Fruit fly (Drosophila melanogaster): ENCODE data around the gene Ssdp.

The Ssdp gene

dm6 chr3R:18156608-18157007 is 42.8 kb downstream of the Ssdp start:
- TF ChIP-seq CG10565 (GFP tag; optimal IDR thresholded peaks at IDR 0.05) (no peak), insv (GFP tag; optimal IDR thresholded peaks at IDR 0.05) (peak in 1 of 2 experiments; percentile 87), phol (tag; optimal IDR thresholded peaks at IDR 0.05) (peak; percentile 77)

DNA sequence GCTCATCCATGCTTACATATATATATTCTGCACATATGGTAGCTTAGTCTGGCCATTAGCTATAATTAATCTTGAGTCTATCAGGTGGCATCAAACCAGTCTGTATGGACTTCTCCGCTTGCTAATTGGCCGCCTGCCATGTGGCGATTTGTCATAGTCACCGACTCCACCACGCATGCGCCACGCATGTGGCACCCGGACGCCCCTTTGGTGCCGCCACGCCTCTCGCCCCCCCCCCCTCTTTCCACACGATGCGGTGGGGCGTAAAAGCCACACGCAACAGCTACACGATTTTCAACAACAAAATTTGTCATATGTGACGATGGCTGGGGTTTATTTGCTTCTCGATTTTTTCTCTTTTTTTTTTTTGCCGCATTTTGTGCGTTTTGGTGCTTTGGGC is 45.7 kb downstream of the Ssdp start:
- TF ChIP-seq Fer3 (tag; optimal IDR thresholded peaks at IDR 0.05) (no peak), ewg (GFP tag; optimal IDR thresholded peaks at IDR 0.05) (peak; percentile 61), CG14667 (GFP tag; IDR thresholded peaks at IDR 0.05) (no peak), B-H2 (GFP tag; optimal IDR thresholded peaks at IDR 0.05) (no peak), CG15696 (tag; optimal IDR thresholded peaks at IDR 0.05) (no peak), gsb-n (tag; optimal IDR thresholded peaks at IDR 0.05) (no peak), CG14050 (GFP tag; IDR thresholded peaks at IDR 0.05) (no peak), CG2875 (GFP tag; optimal IDR thresholded peaks at IDR 0.05) (no peak), CG32772 (GFP tag; IDR thresholded peaks at IDR 0.05) (0 out of 2 replicates have a peak, but pooled peaks have one; percentile 27), CG31441 (GFP tag; IDR thresholded peaks at IDR 0.05) (no peak), crp (GFP tag; optimal IDR thresholded peaks at IDR 0.05) (no peak), CG7839 (tag; optimal IDR thresholded peaks at IDR 0.05) (no peak), stwl (tag; optimal IDR thresholded peaks at IDR 0.05) (no peak), seq (GFP tag; IDR thresholded peaks at IDR 0.05) (no peak), CG11093 (GFP tag; IDR thresholded peaks at IDR 0.05) (no peak), ato (GFP tag; IDR thresholded peaks at IDR 0.05; ENCODE audit: partially characterized antibody) (0 out of 2 replicates have a peak, but pooled peaks have one; percentile 25), Drgx (GFP tag; IDR thresholded peaks at IDR 0.05) (0 out of 2 replicates have a peak, but pooled peaks have one; percentile 5), CG7357 (GFP tag; IDR thresholded peaks at IDR 0.05) (no peak), so (GFP tag; IDR thresholded peaks at IDR 0.05) (no peak), CG17359 (tag; optimal IDR thresholded peaks at IDR 0.05) (no peak), pnt (GFP tag; optimal IDR thresholded peaks at IDR 0.05) (no peak), Dbx (GFP tag; IDR thresholded peaks at IDR 0.05) (no peak), ro (GFP tag; IDR thresholded peaks at IDR 0.05) (no peak), onecut (GFP tag; IDR thresholded peaks at IDR 0.05) (no peak), Dip3 (GFP tag; optimal IDR thresholded peaks at IDR 0.05) (no peak), ap (GFP tag; IDR thresholded peaks at IDR 0.05) (no peak), ci (GFP tag; IDR thresholded peaks at IDR 0.05) (0 out of 3 replicates have a peak, but pooled peaks have one; percentile 12), CG9437 (GFP tag; optimal IDR thresholded peaks at IDR 0.05) (no peak)

- no peak for TF ChIP-seq Lpt (GFP tag; optimal IDR thresholded peaks at IDR 0.05)
- no peak for TF ChIP-seq pita (GFP tag; optimal IDR thresholded peaks at IDR 0.05)
- no peak for TF ChIP-seq CG31365 (tag; optimal IDR thresholded peaks at IDR 0.05)
- TF ChIP-seq nau (GFP tag; optimal IDR thresholded peaks at IDR 0.05): no peak
- TF ChIP-seq dm (GFP tag; optimal IDR thresholded peaks at IDR 0.05): no peak
- no peak for TF ChIP-seq CG15696 (tag; optimal IDR thresholded peaks at IDR 0.05)
- no peak for TF ChIP-seq Hsf (GFP tag; optimal IDR thresholded peaks at IDR 0.05)
- no peak for TF ChIP-seq CG3726 (GFP tag; IDR thresholded peaks at IDR 0.05)
- TF ChIP-seq bsh (GFP tag; optimal IDR thresholded peaks at IDR 0.05): no peak
- no peak for TF ChIP-seq chm (GFP tag; IDR thresholded peaks at IDR 0.05)
- TF ChIP-seq CG17361 (GFP tag; IDR thresholded peaks at IDR 0.05): no peak
- TF ChIP-seq al (GFP tag; IDR thresholded peaks at IDR 0.05): no peak
- no peak for TF ChIP-seq CG4730 (GFP tag; IDR thresholded peaks at IDR 0.05)
- no peak for TF ChIP-seq Chrac-16 (GFP tag; optimal IDR thresholded peaks at IDR 0.05)
- no peak for TF ChIP-seq Lim3 (GFP tag; IDR thresholded peaks at IDR 0.05)
- no peak for TF ChIP-seq CG4328 (GFP tag; optimal IDR thresholded peaks at IDR 0.05)
Observed at dm6 chr3R:18151820-18152219, 47.6 kb downstream of the Ssdp start, which contains the start of gene CG14316. Gene CG14316, plus strand, starts transcription at chr3R:18152120.

All from whole organism, embryonic.